Worm (Caenorhabditis elegans) whole organism, young adult: ENCODE measurements around the gene acs-21.
"Not testable (repeated sequence)": the region's sequence is repeated elsewhere in the genome, so short reads cannot be mapped to it uniquely, and the experiment has no call there.

Source experiments
- C17E4.6 ChIP-seq: fragments of 200-800 bp; sonication (Bioruptor generic); IDR thresholded peaks from 2 replicates; pipeline ENCODE4 v1.3.6; 2022; ENCODE audit warnings: missing genetic modification reagents, missing genetic modification characterization, missing compliant biosample characterization
- F37B4.10 ChIP-seq: fragments of 200-800 bp; sonication (Bioruptor generic); IDR thresholded peaks from 2 replicates; pipeline ENCODE4 v1.3.6; 2022; ENCODE audit warnings: missing genetic modification characterization, missing compliant biosample characterization
- F57A8.1 ChIP-seq: fragments of 200-800 bp; sonication (Bioruptor generic); optimal IDR thresholded peaks from 2 replicates; lab custom pipeline; 2018; ENCODE audit warnings: mild to moderate bottlenecking, missing genetic modification characterization, moderate library complexity, missing compliant biosample characterization
- K11D2.4 ChIP-seq: fragments of 200-800 bp; sonication (Bioruptor generic); IDR thresholded peaks from 2 replicates; pipeline ENCODE4 v1.3.6; 2022; ENCODE audit warnings: missing genetic modification reagents, missing genetic modification characterization, missing compliant biosample characterization
- Y79H2A.3 ChIP-seq: fragments of 200-800 bp; sonication (Bioruptor generic); conservative IDR thresholded peaks from 2 replicates; pipeline ENCODE4 v1.3.6; 2022; ENCODE audit warnings: missing genetic modification reagents, missing genetic modification characterization, missing compliant biosample characterization
- akir-1 ChIP-seq: fragments of 200-800 bp; sonication (Bioruptor generic); optimal IDR thresholded peaks from 2 replicates; lab custom pipeline; 2018; ENCODE audit warnings: mild to moderate bottlenecking, missing genetic modification characterization, moderate library complexity, missing compliant biosample characterization
- aptf-2 ChIP-seq: fragments of 200-800 bp; sonication (Bioruptor generic); conservative IDR thresholded peaks from 2 replicates; pipeline ENCODE4 v1.3.6; 2022; ENCODE audit warnings: missing genetic modification reagents, missing genetic modification characterization, missing compliant biosample characterization
- atf-7 ChIP-seq: sonication (generic microtip); optimal IDR thresholded peaks from 2 replicates; lab custom pipeline; 2017; ENCODE audit warnings: mild to moderate bottlenecking, missing genetic modification characterization, missing compliant biosample characterization
- ceh-40 ChIP-seq: fragments of 200-800 bp; sonication (Bioruptor generic); IDR thresholded peaks from 2 replicates; pipeline ENCODE4 v1.3.6; 2022; ENCODE audit warnings: missing genetic modification characterization, missing compliant biosample characterization
- ceh-79 ChIP-seq: sonication (generic microtip); optimal IDR thresholded peaks from 2 replicates; lab custom pipeline; 2017; ENCODE audit warnings: mild to moderate bottlenecking, missing genetic modification characterization, missing compliant biosample characterization
- ceh-91 ChIP-seq: fragments of 200-800 bp; sonication (Bioruptor generic); IDR thresholded peaks from 2 replicates; pipeline ENCODE4 v1.3.6; 2022; ENCODE audit warnings: missing genetic modification reagents, missing genetic modification characterization, missing compliant biosample characterization
- chd-7 ChIP-seq: sonication (generic microtip); optimal IDR thresholded peaks from 2 replicates; lab custom pipeline; 2016; ENCODE audit warnings: mild to moderate bottlenecking, missing genetic modification characterization, moderate library complexity, missing compliant biosample characterization
- dox-1 ChIP-seq: fragments of 200-800 bp; sonication (Bioruptor generic); IDR thresholded peaks from 2 replicates; pipeline ENCODE4 v1.3.6; 2022; ENCODE audit warnings: missing genetic modification reagents, missing genetic modification characterization, missing compliant biosample characterization
- hmg-1.2 ChIP-seq: fragments of 200-800 bp; sonication (Bioruptor generic); IDR thresholded peaks from 2 replicates; pipeline ENCODE4 v1.3.6; 2022; ENCODE audit warnings: missing genetic modification reagents, missing genetic modification characterization, missing compliant biosample characterization
- lag-1 ChIP-seq: fragments of 200-800 bp; sonication (Bioruptor generic); IDR thresholded peaks from 2 replicates; pipeline ENCODE4 v1.3.6; 2022; ENCODE audit warnings: missing genetic modification reagents, missing genetic modification characterization, missing compliant biosample characterization
- let-526 ChIP-seq: fragments of 200-800 bp; sonication (Bioruptor generic); IDR thresholded peaks from 2 replicates; pipeline ENCODE4 v1.3.6; 2022; ENCODE audit warnings: missing genetic modification reagents, missing genetic modification characterization, missing compliant biosample characterization
- lsy-27 ChIP-seq: sonication (generic microtip); optimal IDR thresholded peaks from 2 replicates; lab custom pipeline; 2017; ENCODE audit warnings: missing genetic modification characterization, mild to moderate bottlenecking, missing compliant biosample characterization, antibody characterized with exemption, missing genotype, borderline replicate concordance; ENCODE audit not compliant: insufficient read depth
- madf-8 ChIP-seq: fragments of 200-800 bp; sonication (Bioruptor generic); conservative IDR thresholded peaks from 2 replicates; pipeline ENCODE4 v1.3.6; 2022; ENCODE audit warnings: missing genetic modification reagents, missing genetic modification characterization, missing compliant biosample characterization
- mes-4 ChIP-seq: sonication (generic microtip); optimal IDR thresholded peaks from 2 replicates; lab custom pipeline; 2016; ENCODE audit warnings: missing genotype, missing genetic modification characterization, missing compliant biosample characterization
- nfya-2 ChIP-seq: fragments of 200-800 bp; sonication (Bioruptor generic); IDR thresholded peaks from 2 replicates; pipeline ENCODE4 v1.3.6; 2022; ENCODE audit warnings: missing genetic modification reagents, missing genetic modification characterization, missing compliant biosample characterization
- nhr-80 ChIP-seq: sonication (generic microtip); optimal IDR thresholded peaks from 2 replicates; lab custom pipeline; 2016; ENCODE audit warnings: missing genetic modification characterization, missing compliant biosample characterization
- snpc-1.1 ChIP-seq: sonication (generic microtip); optimal IDR thresholded peaks from 2 replicates; lab custom pipeline; 2017; ENCODE audit warnings: missing genetic modification characterization, mild to moderate bottlenecking, missing compliant biosample characterization, antibody characterized with exemption, moderate library complexity, missing genotype, missing genetic modification reagents; ENCODE audit not compliant: insufficient read depth
- snpc-4 ChIP-seq, 5 experiments: fragments of 150-350 bp in 1 of 5; sonication (generic microtip) in 4 of 5; optimal IDR thresholded peaks; 2 replicates each; lab custom pipeline; 2014 to 2018; ENCODE audit warnings: missing genetic modification characterization in 5 of 5, missing biosample characterization in 3 of 5, antibody characterized with exemption in 2 of 5, mild to moderate bottlenecking in 2 of 5, missing compliant biosample characterization in 2 of 5, missing genotype in 2 of 5, moderate library complexity in 2 of 5, missing genetic modification reagents in 1 of 5
- somi-1 ChIP-seq: fragments of 200-800 bp; sonication (Bioruptor generic); optimal IDR thresholded peaks from 2 replicates; lab custom pipeline; 2018; ENCODE audit warnings: mild to moderate bottlenecking, missing genetic modification characterization, missing compliant biosample characterization
- tbp1 ChIP-seq: fragments of 200-800 bp; sonication (Bioruptor generic); optimal IDR thresholded peaks from 2 replicates; lab custom pipeline; 2018; ENCODE audit warnings: mild to moderate bottlenecking, missing genetic modification characterization, missing compliant biosample characterization
- zfh-2 ChIP-seq: fragments of 200-800 bp; sonication (Bioruptor generic); conservative IDR thresholded peaks from 2 replicates; pipeline ENCODE4 v1.3.6; 2022; ENCODE audit warnings: missing genetic modification reagents, missing genetic modification characterization, missing compliant biosample characterization
- ztf-25 ChIP-seq: fragments of 200-800 bp; sonication (Bioruptor generic); IDR thresholded peaks from 2 replicates; pipeline ENCODE4 v1.3.6; 2022; ENCODE audit warnings: missing genetic modification reagents, missing genetic modification characterization, missing compliant biosample characterization

Gene acs-21

ce11 chrV:3086260-3086659 lies 2.6 kb upstream of the acs-21 start, which contains the start of gene srt-8:
srt-8 (plus strand) TSS chrV:3086560.
- TF ChIP-seq madf-8 (GFP tag; lab: Robert Waterston, UW), result no peak

ce11 chrV:3094351-3094750 lies 5.5 kb downstream of the acs-21 start, which contains the start of gene cyp-33C9:
cyp-33C9 (minus strand) TSS chrV:3094561.
- TF ChIP-seq nhr-80 (tag; lab: Kevin White, UChicago) (peak; percentile 8), ztf-25 (no peak), K11D2.4 (GFP tag; lab: Robert Waterston, UW) (no peak), hmg-1.2 (GFP tag; lab: Robert Waterston, UW) (peak; percentile 34; the same call in 1 of the 2 replicates)

ce11 chrV:3100527-3100926 lies 11.7 kb downstream of the acs-21 start:
- TF ChIP-seq snpc-4 (GFP tag; optimal IDR thresholded peaks at IDR 0.05; lab: Kevin White, UChicago) (no peak), snpc-4 (tag; optimal IDR thresholded peaks at IDR 0.05; lab: Kevin White, UChicago) (peak in 1 of 4 experiments; percentile 53), ceh-91 (no peak)

ce11 chrV:3102049-3102448 lies 13.2 kb downstream of the acs-21 start, which contains the start of gene Y73C8C.4:
Y73C8C.4 (minus strand) TSS chrV:3102149.
- not testable (repeated sequence) for TF ChIP-seq ceh-40 (GFP tag; lab: Robert Waterston, UW); somi-1 (GFP tag; lab: Kevin White, UChicago); Y79H2A.3 (GFP tag; lab: Robert Waterston, UW)

ce11 chrV:3104134-3104533 lies 15.3 kb downstream of the acs-21 start, which contains the start of gene str-66:
str-66 (minus strand) TSS chrV:3104234.
- TF ChIP-seq F57A8.1 (GFP tag; lab: Kevin White, UChicago) (no peak), atf-7 (tag; lab: Kevin White, UChicago) (no peak), nhr-80 (tag; lab: Kevin White, UChicago) (no peak), lag-1 (GFP tag; lab: Robert Waterston, UW) (no peak), let-526 (GFP tag; lab: Robert Waterston, UW) (no peak), lsy-27 (no peak), dox-1 (no peak), F37B4.10 (GFP tag; lab: Robert Waterston, UW) (no peak), zfh-2 (GFP tag; lab: Robert Waterston, UW) (no peak), ztf-25 (no peak), madf-8 (GFP tag; lab: Robert Waterston, UW) (no peak), snpc-1.1 (tag; lab: Kevin White, UChicago) (no peak), mes-4 (no peak), akir-1 (GFP tag; lab: Kevin White, UChicago) (no peak), aptf-2 (GFP tag; lab: Robert Waterston, UW) (no peak)
- TF ChIP-seq, all 124 proteins: peak for 0

- TF ChIP-seq tbp1, result no peak
- TF ChIP-seq let-526 (GFP tag; lab: Robert Waterston, UW), result no peak
- TF ChIP-seq chd-7 (tag; lab: Kevin White, UChicago), result no peak
- no peak for TF ChIP-seq C17E4.6
- TF ChIP-seq ceh-79 (tag; lab: Kevin White, UChicago), result no peak
- TF ChIP-seq nfya-2 (GFP tag; lab: Robert Waterston, UW), result no peak
- TF ChIP-seq, all 124 proteins: peak for 0
Measured at ce11 chrV:3105810-3106209, 16.9 kb downstream of the acs-21 start, which contains the start of gene str-69. str-69 (minus strand) TSS chrV:3105910.
